Fruit fly (Drosophila melanogaster): ENCODE results near the gene Amt.

Amt gene

DNA sequence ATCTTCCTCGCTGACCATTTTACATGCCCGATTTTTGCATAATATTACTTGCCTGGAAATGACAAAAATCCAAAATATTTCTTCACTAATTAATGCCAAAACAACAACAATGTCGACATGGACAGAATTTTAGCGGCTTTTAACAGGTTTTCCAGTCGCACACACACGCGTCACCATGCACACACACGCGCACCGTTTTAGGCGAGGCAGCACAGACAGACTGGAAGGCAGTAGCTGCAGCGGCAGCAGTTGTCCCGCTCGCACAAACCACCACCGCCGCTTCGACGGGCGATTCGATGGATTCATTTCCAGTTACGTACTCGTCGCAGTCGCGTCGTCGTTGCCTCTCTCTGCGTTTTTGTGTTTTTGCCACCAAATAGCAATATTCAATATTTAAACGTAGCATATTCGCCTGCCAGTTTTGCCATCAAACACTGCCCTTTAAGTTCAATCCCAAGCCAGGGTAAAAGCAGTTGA is 41.7 kb upstream of the Amt start, which contains the start of gene CG45218:
Gene CG45218 (minus strand): TSS at position 158 of the 477 bp plus-strand sequence.
- TF ChIP-seq D1 (tag; optimal IDR thresholded peaks at IDR 0.05) (no peak), EcR (GFP tag; optimal IDR thresholded peaks at IDR 0.05) (peak; percentile 17), Snoo (tag; optimal IDR thresholded peaks at IDR 0.05) (peak; percentile 19), CG9948 (tag; optimal IDR thresholded peaks at IDR 0.05) (no peak), CG13204 (GFP tag; optimal IDR thresholded peaks at IDR 0.05) (peak; percentile 18), CG4496 (GFP tag; IDR thresholded peaks at IDR 0.05) (no peak)

DNA sequence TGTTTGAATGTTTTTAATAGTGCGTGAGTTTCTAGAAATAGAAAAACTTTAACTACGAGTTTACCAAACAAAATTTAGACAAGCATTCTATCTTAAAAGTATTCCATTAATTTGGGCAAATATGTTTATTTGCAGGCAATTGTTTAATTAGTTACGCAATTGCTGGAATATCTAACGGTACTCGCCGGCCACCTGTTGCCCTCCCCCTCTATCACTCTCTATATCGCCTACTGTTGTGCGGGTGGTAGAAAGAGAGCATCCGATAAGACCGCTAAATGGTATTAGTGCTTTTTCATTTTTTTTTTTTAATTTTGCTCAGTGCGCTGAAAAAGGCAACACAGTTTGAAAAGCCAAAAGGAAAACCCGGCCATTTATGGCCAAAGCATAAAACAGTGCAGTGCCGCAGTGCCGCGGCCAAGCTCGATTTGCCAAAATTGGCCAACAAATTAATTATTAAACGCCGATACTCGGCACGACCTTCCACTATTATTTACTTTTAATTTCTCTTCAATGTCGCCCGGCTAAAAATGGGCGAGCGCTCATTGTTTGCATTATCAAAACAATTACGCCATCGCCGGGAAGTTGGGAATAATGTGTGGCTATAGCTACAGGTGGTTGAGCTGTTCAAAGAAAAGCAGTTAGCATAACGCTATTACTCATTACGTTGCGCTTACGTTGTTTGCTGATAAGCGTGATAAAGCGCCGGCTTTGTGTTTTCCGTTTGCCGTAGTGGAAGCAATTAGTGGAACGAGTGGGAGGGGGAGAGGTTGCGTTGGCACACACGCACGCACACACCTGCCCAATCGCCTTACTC is 41.1 kb upstream of the Amt start:
- TF ChIP-seq Pif1B (GFP tag; optimal IDR thresholded peaks at IDR 0.05) (no peak), Pif1A (GFP tag; optimal IDR thresholded peaks at IDR 0.05) (no peak), CG9948 (tag; optimal IDR thresholded peaks at IDR 0.05) (no peak), CG15710 (tag; optimal IDR thresholded peaks at IDR 0.05) (no peak), Ets98B (GFP tag; IDR thresholded peaks at IDR 0.05) (no peak), gl (tag; optimal IDR thresholded peaks at IDR 0.05) (no peak)

DNA sequence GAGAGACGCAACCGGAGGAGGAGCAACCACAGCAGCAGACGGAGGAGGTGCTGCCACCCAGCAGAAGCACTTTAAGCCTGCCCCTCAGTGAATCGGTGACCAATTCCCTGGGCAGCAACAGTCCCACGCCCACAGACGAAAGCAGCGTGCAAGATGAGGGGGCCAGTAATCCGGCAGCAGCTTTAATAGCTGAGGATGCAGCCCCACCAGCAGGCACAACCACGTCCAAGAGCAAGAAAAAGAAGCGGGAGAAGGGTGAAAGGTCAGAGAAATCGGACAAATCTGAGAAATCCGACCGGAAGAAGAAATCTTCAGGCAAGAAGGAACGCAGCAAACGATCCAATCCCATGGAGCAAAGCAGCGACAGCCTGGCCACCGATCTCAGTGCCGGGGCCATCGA is 39.9 kb upstream of the Amt start:
- TF ChIP-seq D1 (tag; optimal IDR thresholded peaks at IDR 0.05), result no peak
- TF ChIP-seq CG15710 (tag; optimal IDR thresholded peaks at IDR 0.05), result no peak
- no peak for TF ChIP-seq CG9948 (tag; optimal IDR thresholded peaks at IDR 0.05)
- no peak for TF ChIP-seq CG17806 (tag; optimal IDR thresholded peaks at IDR 0.05)
- TF ChIP-seq Ets98B (GFP tag; IDR thresholded peaks at IDR 0.05), result no peak
- TF ChIP-seq rn (GFP tag; IDR thresholded peaks at IDR 0.05), result no peak
- TF ChIP-seq CG12605 (GFP tag; IDR thresholded peaks at IDR 0.05), result no peak
- TF ChIP-seq CG4496 (GFP tag; IDR thresholded peaks at IDR 0.05), result no peak
- no peak for TF ChIP-seq EcR (GFP tag; optimal IDR thresholded peaks at IDR 0.05)
- TF ChIP-seq CG10348 (GFP tag; IDR thresholded peaks at IDR 0.05), result no peak
- TF ChIP-seq CG32121 (GFP tag; IDR thresholded peaks at IDR 0.05), result no peak
- no peak for TF ChIP-seq CG8159 (tag; optimal IDR thresholded peaks at IDR 0.05)
- no peak for TF ChIP-seq Snoo (tag; optimal IDR thresholded peaks at IDR 0.05)
- TF ChIP-seq CG13204 (GFP tag; optimal IDR thresholded peaks at IDR 0.05), result no peak
- TF ChIP-seq gl (tag; optimal IDR thresholded peaks at IDR 0.05), result no peak
- TF ChIP-seq CG8301 (tag; optimal IDR thresholded peaks at IDR 0.05), result no peak
- no peak for TF ChIP-seq CG14655 (GFP tag; optimal IDR thresholded peaks at IDR 0.05)

DNA sequence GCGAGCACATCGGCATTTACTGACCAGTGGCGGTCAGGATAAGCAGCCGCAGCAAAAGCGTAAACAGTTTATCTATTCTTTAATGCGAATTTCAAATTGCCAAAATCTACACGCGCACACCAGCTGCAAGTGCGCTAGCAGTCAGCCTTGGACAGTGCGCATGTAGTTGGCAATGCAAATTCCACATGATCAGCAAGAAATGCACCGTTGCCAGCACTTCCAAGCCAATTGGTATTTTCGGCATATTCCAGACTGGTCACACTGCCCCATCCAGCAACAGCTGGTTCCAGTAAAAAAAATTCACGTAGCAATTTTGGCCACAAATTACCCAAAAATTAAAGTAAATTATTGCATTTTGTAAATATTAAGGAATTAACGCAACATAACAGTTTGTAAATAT is 38.8 kb upstream of the Amt start:
- no peak for TF ChIP-seq CG34367 (tag; optimal IDR thresholded peaks at IDR 0.05)

DNA sequence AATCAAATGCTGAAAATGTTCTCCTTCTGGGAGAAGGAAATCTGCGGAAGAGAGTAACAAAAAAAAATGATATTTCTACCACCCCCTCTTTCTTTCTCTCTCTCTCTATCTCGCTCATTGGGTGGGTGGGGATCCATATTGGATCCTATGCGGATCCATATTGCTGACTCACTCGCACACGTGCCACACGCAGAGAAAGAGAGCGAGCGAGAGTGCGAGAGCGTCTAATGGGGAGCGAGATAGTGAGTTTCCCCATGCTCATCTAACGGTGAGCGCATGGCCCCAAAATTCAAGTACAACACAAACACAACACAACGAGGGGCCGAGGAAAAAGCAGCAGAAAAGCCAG is 37.7 kb upstream of the Amt start:
- TF ChIP-seq CG10348 (GFP tag; IDR thresholded peaks at IDR 0.05), result no peak
- TF ChIP-seq D1 (tag; optimal IDR thresholded peaks at IDR 0.05), result no peak
- no peak for TF ChIP-seq Snoo (tag; optimal IDR thresholded peaks at IDR 0.05)
- no peak for TF ChIP-seq CG9948 (tag; optimal IDR thresholded peaks at IDR 0.05)
- TF ChIP-seq Pif1B (GFP tag; optimal IDR thresholded peaks at IDR 0.05), result no peak
- no peak for TF ChIP-seq CG13204 (GFP tag; optimal IDR thresholded peaks at IDR 0.05)
- TF ChIP-seq CG15710 (tag; optimal IDR thresholded peaks at IDR 0.05), result no peak
- TF ChIP-seq EcR (GFP tag; optimal IDR thresholded peaks at IDR 0.05), result no peak
- TF ChIP-seq CG14655 (GFP tag; optimal IDR thresholded peaks at IDR 0.05), result no peak
- no peak for TF ChIP-seq CG32121 (GFP tag; IDR thresholded peaks at IDR 0.05)
- no peak for TF ChIP-seq rn (GFP tag; IDR thresholded peaks at IDR 0.05)
- TF ChIP-seq CG34367 (tag; optimal IDR thresholded peaks at IDR 0.05), result no peak
- TF ChIP-seq Ets98B (GFP tag; IDR thresholded peaks at IDR 0.05), result no peak
- TF ChIP-seq fd96Ca (GFP tag; IDR thresholded peaks at IDR 0.05), result no peak
- TF ChIP-seq Pif1A (GFP tag; optimal IDR thresholded peaks at IDR 0.05), result no peak
- TF ChIP-seq CG8301 (tag; optimal IDR thresholded peaks at IDR 0.05), result no peak
- TF ChIP-seq gl (tag; optimal IDR thresholded peaks at IDR 0.05), result no peak
- TF ChIP-seq CG4496 (GFP tag; IDR thresholded peaks at IDR 0.05), result no peak
- no peak for TF ChIP-seq CG12605 (GFP tag; IDR thresholded peaks at IDR 0.05)

DNA sequence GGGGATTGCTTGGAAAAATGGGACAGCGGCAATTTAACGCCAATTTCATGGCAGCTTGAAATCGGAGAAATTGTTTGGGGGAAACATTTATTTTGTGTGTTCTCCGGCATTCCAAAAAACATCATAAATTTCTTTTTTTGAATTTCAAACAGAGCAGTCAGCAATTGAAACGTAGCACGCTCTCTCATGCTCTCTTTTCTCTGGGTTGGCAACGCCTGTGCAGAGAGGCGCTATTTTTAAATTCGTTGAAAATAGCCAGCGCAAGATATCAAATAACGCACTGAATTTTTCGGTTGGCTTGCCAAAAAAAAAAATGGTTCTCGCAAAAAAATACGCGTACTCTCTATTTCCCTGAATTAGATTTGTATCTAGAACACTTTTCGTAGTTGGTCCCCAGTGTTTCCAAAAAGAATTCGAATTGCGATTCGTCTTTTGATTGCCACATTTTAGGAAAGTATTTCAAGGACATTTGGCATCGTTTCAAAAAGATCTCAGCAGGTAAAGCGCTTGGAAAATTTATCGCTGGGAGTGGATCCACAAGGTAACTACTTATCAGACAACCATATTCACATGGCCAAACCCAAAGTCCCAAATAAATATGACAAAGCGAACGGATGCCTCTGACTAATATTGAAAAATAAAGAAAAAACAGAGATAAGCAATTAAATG is 37.2 kb upstream of the Amt start:
- TF ChIP-seq D1 (tag; optimal IDR thresholded peaks at IDR 0.05), result peak; percentile 2
- no peak for TF ChIP-seq Pif1A (GFP tag; optimal IDR thresholded peaks at IDR 0.05)

Measured in whole organism, pupa.